Worm (Caenorhabditis elegans) whole organism, midembryonic: ENCODE results near the gene Y66C5A.2.

ENCODE experiments used
- T22C8.4 ChIP-seq: fragments of 200-800 bp; sonication (Bioruptor generic); IDR thresholded peaks from 2 replicates; pipeline ENCODE4 v1.3.6; 2022; ENCODE audit warnings: missing genetic modification characterization, missing compliant biosample characterization
- cog-1 ChIP-seq: sonication (generic microtip); optimal IDR thresholded peaks from 2 replicates; lab custom pipeline; 2016; ENCODE audit warnings: missing genetic modification characterization, missing compliant biosample characterization
- flt-1 ChIP-seq: fragments of 200-800 bp; sonication (Bioruptor generic); IDR thresholded peaks from 2 replicates; pipeline ENCODE4 v1.3.6; 2022; ENCODE audit warnings: missing genetic modification characterization, missing compliant biosample characterization
- klf-2 ChIP-seq: fragments of 200-800 bp; sonication (Bioruptor generic); conservative IDR thresholded peaks from 2 replicates; pipeline ENCODE4 v1.3.6; 2022; ENCODE audit warnings: missing genetic modification reagents, missing genetic modification characterization, missing compliant biosample characterization
- med-1 ChIP-seq: sonication (generic microtip); optimal IDR thresholded peaks from 2 replicates; lab custom pipeline; 2017; ENCODE audit warnings: missing genetic modification characterization, mild to moderate bottlenecking, missing compliant biosample characterization, antibody characterized with exemption, missing genetic modification reagents; ENCODE audit not compliant: insufficient read depth
- ref-1 ChIP-seq: fragments of 200-800 bp; sonication (Bioruptor generic); conservative IDR thresholded peaks from 2 replicates; pipeline ENCODE4 v1.3.6; 2022; ENCODE audit warnings: missing genetic modification reagents, missing genetic modification characterization, missing compliant biosample characterization
- tab-1 ChIP-seq: fragments of 200-800 bp; sonication (Bioruptor generic); IDR thresholded peaks from 2 replicates; pipeline ENCODE4 v1.3.6; 2022; ENCODE audit warnings: missing genetic modification characterization, missing compliant biosample characterization
- ztf-23 ChIP-seq: fragments of 200-800 bp; sonication (Bioruptor generic); IDR thresholded peaks from 2 replicates; pipeline ENCODE4 v1.3.6; 2022; ENCODE audit warnings: missing genetic modification reagents, missing genetic modification characterization, missing compliant biosample characterization
- ztf-29 ChIP-seq: fragments of 200-800 bp; sonication (Bioruptor generic); IDR thresholded peaks from 2 replicates; pipeline ENCODE4 v1.3.6; 2022; ENCODE audit warnings: missing genetic modification reagents, missing genetic modification characterization, missing compliant biosample characterization

The Y66C5A.2 gene

ce11 chrX:14496545-14496944, 36.0 kb downstream of the Y66C5A.2 start:
- TF ChIP-seq ztf-23 (GFP tag; lab: Robert Waterston, UW) = no peak
- TF ChIP-seq tab-1 = no peak
- no peak for TF ChIP-seq klf-2
- no peak for TF ChIP-seq ref-1 (GFP tag; lab: Robert Waterston, UW)
- TF ChIP-seq med-1 (GFP tag; lab: Kevin White, UChicago) = no peak
- TF ChIP-seq cog-1 (tag; lab: Kevin White, UChicago) = no peak
- no peak for TF ChIP-seq T22C8.4 (GFP tag; lab: Robert Waterston, UW)
- no peak for TF ChIP-seq ztf-29

ce11 chrX:14499830-14500409, 39.4 kb downstream of the Y66C5A.2 start:
- TF ChIP-seq ref-1 (GFP tag; lab: Robert Waterston, UW) (no peak), klf-2 (no peak), ztf-29 (no peak)

- TF ChIP-seq T22C8.4 (GFP tag; lab: Robert Waterston, UW) = no peak
Observed at ce11 chrX:14500422-14501058, 40.0 kb downstream of the Y66C5A.2 start.

- TF ChIP-seq ref-1 (GFP tag; lab: Robert Waterston, UW) = no peak
Observed at ce11 chrX:14502116-14502587, 41.6 kb downstream of the Y66C5A.2 start.

ce11 chrX:14503282-14503681, 42.8 kb downstream of the Y66C5A.2 start:
- no peak for TF ChIP-seq T22C8.4 (GFP tag; lab: Robert Waterston, UW)
- no peak for TF ChIP-seq klf-2
- TF ChIP-seq ztf-23 (GFP tag; lab: Robert Waterston, UW) = no peak
- TF ChIP-seq ref-1 (GFP tag; lab: Robert Waterston, UW) = no peak
- TF ChIP-seq tab-1 = no peak
- TF ChIP-seq cog-1 (tag; lab: Kevin White, UChicago) = no peak
- no peak for TF ChIP-seq ztf-29
- TF ChIP-seq med-1 (GFP tag; lab: Kevin White, UChicago) = no peak
- no peak for TF ChIP-seq flt-1 (GFP tag; lab: Robert Waterston, UW)

- no peak for TF ChIP-seq T22C8.4 (GFP tag; lab: Robert Waterston, UW)
- TF ChIP-seq ztf-29 = peak; percentile 45; the same call in 1 of the 2 replicates
- TF ChIP-seq med-1 (GFP tag; lab: Kevin White, UChicago) = no peak
- TF ChIP-seq klf-2 = no peak
- TF ChIP-seq ref-1 (GFP tag; lab: Robert Waterston, UW) = no peak
- TF ChIP-seq cog-1 (tag; lab: Kevin White, UChicago) = peak; percentile 33
- 0 out of 2 replicates have a peak, but pooled peaks have one; percentile 17 for TF ChIP-seq ztf-23 (GFP tag; lab: Robert Waterston, UW)
- peak; percentile 73; the same call in 1 of the 2 replicates for TF ChIP-seq flt-1 (GFP tag; lab: Robert Waterston, UW)
- peak; percentile 67; the same call in 1 of the 2 replicates for TF ChIP-seq tab-1
Observed at ce11 chrX:14503800-14504550, 43.5 kb downstream of the Y66C5A.2 start, which contains the start of gene M163.1. M163.1 (minus strand) TSS chrX:14503824.

ce11 chrX:14504551-14504902, 44.0 kb downstream of the Y66C5A.2 start:
- TF ChIP-seq flt-1 (GFP tag; lab: Robert Waterston, UW) (no peak), ztf-23 (GFP tag; lab: Robert Waterston, UW) (no peak), klf-2 (no peak), T22C8.4 (GFP tag; lab: Robert Waterston, UW) (no peak), ztf-29 (no peak), ref-1 (GFP tag; lab: Robert Waterston, UW) (no peak), cog-1 (tag; lab: Kevin White, UChicago) (no peak), tab-1 (no peak), med-1 (GFP tag; lab: Kevin White, UChicago) (no peak)

- TF ChIP-seq ztf-29 (no peak), flt-1 (GFP tag; lab: Robert Waterston, UW) (peak; percentile 18; the same call in 1 of the 2 replicates)
Observed at ce11 chrX:14505578-14506353, 45.3 kb downstream of the Y66C5A.2 start.

- no peak for TF ChIP-seq klf-2
- no peak for TF ChIP-seq ref-1 (GFP tag; lab: Robert Waterston, UW)
- no peak for TF ChIP-seq T22C8.4 (GFP tag; lab: Robert Waterston, UW)
- no peak for TF ChIP-seq flt-1 (GFP tag; lab: Robert Waterston, UW)
- no peak for TF ChIP-seq ztf-29
Observed at ce11 chrX:14507992-14508391, 47.5 kb downstream of the Y66C5A.2 start.

- TF ChIP-seq ztf-23 (GFP tag; lab: Robert Waterston, UW) (no peak), T22C8.4 (GFP tag; lab: Robert Waterston, UW) (no peak), tab-1 (no peak), flt-1 (GFP tag; lab: Robert Waterston, UW) (no peak), ztf-29 (no peak), ref-1 (GFP tag; lab: Robert Waterston, UW) (no peak), med-1 (GFP tag; lab: Kevin White, UChicago) (no peak), klf-2 (no peak), cog-1 (tag; lab: Kevin White, UChicago) (no peak)
Observed at ce11 chrX:14508823-14509259, 48.3 kb downstream of the Y66C5A.2 start.
